Worm (Caenorhabditis elegans): ENCODE results near the gene B0244.7.

The B0244.7 gene

ce11 chrIII:5721888-5722287, 9.4 kb upstream of the B0244.7 start:
- TF ChIP-seq egl-5 (tag; optimal IDR thresholded peaks at IDR 0.05) (no peak), ceh-28 (tag; optimal IDR thresholded peaks at IDR 0.05) (peak; percentile 79), ceh-9 (tag; optimal IDR thresholded peaks at IDR 0.05) (no peak), pqm-1 (tag; optimal IDR thresholded peaks at IDR 0.05) (peak; percentile 87), pha-4 (tag; optimal IDR thresholded peaks at IDR 0.05) (peak; percentile 54), jun-1 (tag; optimal IDR thresholded peaks at IDR 0.05) (peak; percentile 22), nhr-23 (tag; optimal IDR thresholded peaks at IDR 0.05) (peak; percentile 74), unc-39 (tag; optimal IDR thresholded peaks at IDR 0.05) (no peak), elt-2 (tag; optimal IDR thresholded peaks at IDR 0.05) (peak; percentile 91), lin-15B (tag; optimal IDR thresholded peaks at IDR 0.05) (peak; percentile 52), snpc-4 (tag; optimal IDR thresholded peaks at IDR 0.05) (peak; percentile 85), hmg-11 (tag; optimal IDR thresholded peaks at IDR 0.05) (peak; percentile 41), R02D3.7 (tag; optimal IDR thresholded peaks at IDR 0.05) (peak; percentile 42), nhr-43 (tag; optimal IDR thresholded peaks at IDR 0.05; ENCODE audit: poor library complexity, severe bottlenecking) (peak; percentile 90), lsy-12 (tag; optimal IDR thresholded peaks at IDR 0.05) (peak; percentile 83), elt-3 (tag; optimal IDR thresholded peaks at IDR 0.05) (no peak), nhr-25 (tag; optimal IDR thresholded peaks at IDR 0.05) (peak; percentile 24), elt-1 (tag; optimal IDR thresholded peaks at IDR 0.05) (peak; percentile 50)

- no peak for TF ChIP-seq pqm-1 (tag; optimal IDR thresholded peaks at IDR 0.05)
- no peak for TF ChIP-seq nhr-67 (tag; optimal IDR thresholded peaks at IDR 0.05)
- TF ChIP-seq zag-1 (tag; optimal IDR thresholded peaks at IDR 0.05) = no peak
- no peak for TF ChIP-seq pha-4 (tag; optimal IDR thresholded peaks at IDR 0.05)
- TF ChIP-seq daf-12 (tag; optimal IDR thresholded peaks at IDR 0.05) = no peak
- no peak for TF ChIP-seq nhr-23 (tag; optimal IDR thresholded peaks at IDR 0.05)
- no peak for TF ChIP-seq tbx-2 (tag; optimal IDR thresholded peaks at IDR 0.05)
- TF ChIP-seq elt-1 (tag; optimal IDR thresholded peaks at IDR 0.05) = no peak
- TF ChIP-seq ama-1 (optimal IDR thresholded peaks at IDR 0.05) = no peak
- TF ChIP-seq snpc-4 (tag; optimal IDR thresholded peaks at IDR 0.05) = no peak
- no peak for TF ChIP-seq unc-62 (GFP tag; optimal IDR thresholded peaks at IDR 0.05)
- TF ChIP-seq nhr-25 (tag; optimal IDR thresholded peaks at IDR 0.05) = no peak
- TF ChIP-seq nhr-28 (tag; optimal IDR thresholded peaks at IDR 0.05) = no peak
- TF ChIP-seq elt-3 (tag; optimal IDR thresholded peaks at IDR 0.05) = no peak
These were observed 8.8 kb upstream of the B0244.7 start, which contains the start of gene wrm-1 for ce11 chrIII:5722550-5722949. wrm-1 (plus strand) TSS chrIII:5722850.

ce11 chrIII:5727827-5728226, 3.5 kb upstream of the B0244.7 start, which contains the start of gene egg-1:
egg-1 (plus strand) TSS chrIII:5728180.
- TF ChIP-seq nhr-67 (tag; optimal IDR thresholded peaks at IDR 0.05) (no peak), ceh-28 (tag; optimal IDR thresholded peaks at IDR 0.05) (no peak), ama-1 (optimal IDR thresholded peaks at IDR 0.05) (no peak), daf-12 (tag; optimal IDR thresholded peaks at IDR 0.05) (no peak), nhr-77 (tag; optimal IDR thresholded peaks at IDR 0.05) (no peak), nhr-12 (tag; optimal IDR thresholded peaks at IDR 0.05) (no peak), sea-2 (GFP tag; optimal IDR thresholded peaks at IDR 0.05) (no peak), fkh-10 (GFP tag; optimal IDR thresholded peaks at IDR 0.05) (no peak), unc-62 (GFP tag; optimal IDR thresholded peaks at IDR 0.05) (no peak)

- TF ChIP-seq ztf-11 (tag; optimal IDR thresholded peaks at IDR 0.05) (no peak), nhr-28 (tag; optimal IDR thresholded peaks at IDR 0.05) (no peak), fkh-10 (GFP tag; optimal IDR thresholded peaks at IDR 0.05) (no peak), ztf-4 (tag; optimal IDR thresholded peaks at IDR 0.05) (no peak), nhr-77 (tag; optimal IDR thresholded peaks at IDR 0.05) (no peak), unc-62 (GFP tag; optimal IDR thresholded peaks at IDR 0.05) (no peak), ZK546.5 (tag; optimal IDR thresholded peaks at IDR 0.05) (no peak), nfya-1 (tag; optimal IDR thresholded peaks at IDR 0.05; ENCODE audit: insufficient read depth) (no peak), ceh-82 (tag; optimal IDR thresholded peaks at IDR 0.05) (no peak), eor-1 (tag; optimal IDR thresholded peaks at IDR 0.05) (no peak), jun-1 (tag; optimal IDR thresholded peaks at IDR 0.05) (no peak), ama-1 (optimal IDR thresholded peaks at IDR 0.05) (no peak)
These were observed 1.9 kb upstream of the B0244.7 start for ce11 chrIII:5729367-5729766.

- TF ChIP-seq pqm-1 (tag; optimal IDR thresholded peaks at IDR 0.05) = no peak
- no peak for TF ChIP-seq tbx-2 (tag; optimal IDR thresholded peaks at IDR 0.05)
- no peak for TF ChIP-seq hmg-11 (tag; optimal IDR thresholded peaks at IDR 0.05)
- TF ChIP-seq fos-1 (tag; optimal IDR thresholded peaks at IDR 0.05) = no peak
- TF ChIP-seq unc-39 (tag; optimal IDR thresholded peaks at IDR 0.05) = no peak
These were observed 1.3 kb upstream of the B0244.7 start for ce11 chrIII:5730041-5730440.

Data from whole organism, L3 larva.